Fruit fly (Drosophila melanogaster): ENCODE results near the gene CG32107.

The CG32107 gene

dm6 chr3L:12813907-12814306, 47.2 kb downstream of the CG32107 start, which contains the start of the genes Sf3a2 and CG42588 (continued):
- TF ChIP-seq Dip2 (GFP tag; IDR thresholded peaks at IDR 0.05) (no peak), CG7556 (GFP tag; optimal IDR thresholded peaks at IDR 0.05) (no peak), CG9215 (GFP tag; IDR thresholded peaks at IDR 0.05) (peak; percentile 71; the same call in 1 of the 2 replicates), CG10321 (GFP tag; IDR thresholded peaks at IDR 0.05) (no peak), CG11723 (GFP tag; optimal IDR thresholded peaks at IDR 0.05) (no peak), corto (GFP tag; optimal IDR thresholded peaks at IDR 0.05) (no peak), Elba2 (GFP tag; optimal IDR thresholded peaks at IDR 0.05) (peak; percentile 9), croc (GFP tag; conservative IDR thresholded peaks at IDR 0.05) (no peak), fd64A (GFP tag; optimal IDR thresholded peaks at IDR 0.05) (no peak), mirr (GFP tag; optimal IDR thresholded peaks at IDR 0.05) (no peak), E2f1 (GFP tag; IDR thresholded peaks at IDR 0.05) (peak; percentile 63), CG4328 (GFP tag; optimal IDR thresholded peaks at IDR 0.05) (no peak), CG15514 (GFP tag; optimal IDR thresholded peaks at IDR 0.05) (peak; percentile 61), odd (GFP tag; optimal IDR thresholded peaks at IDR 0.05) (no peak), CG17328 (GFP tag; IDR thresholded peaks at IDR 0.05) (peak; percentile 44; the same call in 1 of the 2 replicates), esg (GFP tag; conservative IDR thresholded peaks at IDR 0.05) (peak; percentile 31), CG1792 (GFP tag; optimal IDR thresholded peaks at IDR 0.05) (peak; percentile 17), row (GFP tag; IDR thresholded peaks at IDR 0.05) (peak; percentile 92), CG6272 (GFP tag; IDR thresholded peaks at IDR 0.05) (no peak; the same call in 1 of the 2 replicates), CG9727 (GFP tag; optimal IDR thresholded peaks at IDR 0.05) (peak; percentile 58), ttk (GFP tag; IDR thresholded peaks at IDR 0.05) (peak; percentile 45), bbx (GFP tag; IDR thresholded peaks at IDR 0.05; ENCODE audit: partially characterized antibody) (peak; percentile 74), sob (GFP tag; IDR thresholded peaks at IDR 0.05) (peak; percentile 69; the same call in 1 of the 2 replicates), CG16815 (GFP tag; optimal IDR thresholded peaks at IDR 0.05) (peak; percentile 44), HLH54F (GFP tag; optimal IDR thresholded peaks at IDR 0.05) (peak; percentile 42), Sin3A (optimal IDR thresholded peaks at IDR 0.05) (peak; percentile 21), CG4707 (GFP tag; optimal IDR thresholded peaks at IDR 0.05) (no peak), CG2889 (GFP tag; IDR thresholded peaks at IDR 0.05) (0 out of 3 replicates have a peak, but pooled peaks have one; percentile 29), Nf-YB (GFP tag; optimal IDR thresholded peaks at IDR 0.05) (peak; percentile 2), Hand (GFP tag; optimal IDR thresholded peaks at IDR 0.05) (no peak), ham (GFP tag; IDR thresholded peaks at IDR 0.05) (no peak), Hr39 (optimal IDR thresholded peaks at IDR 0.05) (no peak), CG13624 (GFP tag; optimal IDR thresholded peaks at IDR 0.05) (peak; percentile 64), CG15601 (tag; optimal IDR thresholded peaks at IDR 0.05) (peak; percentile 77), pnt (GFP tag; optimal IDR thresholded peaks at IDR 0.05) (no peak), CG4820 (GFP tag; optimal IDR thresholded peaks at IDR 0.05) (no peak), tgo (GFP tag; IDR thresholded peaks at IDR 0.05) (peak; percentile 72), phol (tag; optimal IDR thresholded peaks at IDR 0.05) (peak; percentile 76), tap (tag; optimal IDR thresholded peaks at IDR 0.05) (peak; percentile 48), Hsf (GFP tag; optimal IDR thresholded peaks at IDR 0.05) (peak; percentile 73), eyg (GFP tag; optimal IDR thresholded peaks at IDR 0.05) (no peak), NC2α (GFP tag; optimal IDR thresholded peaks at IDR 0.05) (peak; percentile 17), CG8924 (tag; optimal IDR thresholded peaks at IDR 0.05) (peak; percentile 78), Dbx (GFP tag; IDR thresholded peaks at IDR 0.05) (peak; percentile 83), toy (GFP tag; IDR thresholded peaks at IDR 0.05) (no peak), twi (tag; optimal IDR thresholded peaks at IDR 0.05) (no peak), CG11560 (tag; IDR thresholded peaks at IDR 0.05) (no peak), CG17912 (GFP tag; optimal IDR thresholded peaks at IDR 0.05) (no peak), emc (GFP tag; optimal IDR thresholded peaks at IDR 0.05) (no peak), CG10654 (GFP tag; optimal IDR thresholded peaks at IDR 0.05) (peak; percentile 51), Jarid2 (GFP tag; optimal IDR thresholded peaks at IDR 0.05) (no peak), CG2120 (GFP tag; optimal IDR thresholded peaks at IDR 0.05) (peak; percentile 82), Sry-δ (GFP tag; optimal IDR thresholded peaks at IDR 0.05) (peak; percentile 80)
